Fruit fly (Drosophila melanogaster) Kc167 (cell line): Measurements from ENCODE around the gene CG12880.

ENCODE experiments used
- Myc ChIP-seq: fragments of >200 bp; optimal IDR thresholded peaks from 2 replicates; lab custom pipeline; 2017; ENCODE audit warnings: missing external identifiers
- Sin3A ChIP-seq: fragments of >200 bp; optimal IDR thresholded peaks from 2 replicates; lab custom pipeline; 2018; ENCODE audit warnings: missing external identifiers
- psq ChIP-seq: fragments of >200 bp; optimal IDR thresholded peaks from 2 replicates; lab custom pipeline; 2017; ENCODE audit warnings: missing external identifiers
- ttk ChIP-seq: sonication (Bioruptor generic); optimal IDR thresholded peaks from 2 replicates; lab custom pipeline; 2017; ENCODE audit warnings: missing external identifiers

DNA sequence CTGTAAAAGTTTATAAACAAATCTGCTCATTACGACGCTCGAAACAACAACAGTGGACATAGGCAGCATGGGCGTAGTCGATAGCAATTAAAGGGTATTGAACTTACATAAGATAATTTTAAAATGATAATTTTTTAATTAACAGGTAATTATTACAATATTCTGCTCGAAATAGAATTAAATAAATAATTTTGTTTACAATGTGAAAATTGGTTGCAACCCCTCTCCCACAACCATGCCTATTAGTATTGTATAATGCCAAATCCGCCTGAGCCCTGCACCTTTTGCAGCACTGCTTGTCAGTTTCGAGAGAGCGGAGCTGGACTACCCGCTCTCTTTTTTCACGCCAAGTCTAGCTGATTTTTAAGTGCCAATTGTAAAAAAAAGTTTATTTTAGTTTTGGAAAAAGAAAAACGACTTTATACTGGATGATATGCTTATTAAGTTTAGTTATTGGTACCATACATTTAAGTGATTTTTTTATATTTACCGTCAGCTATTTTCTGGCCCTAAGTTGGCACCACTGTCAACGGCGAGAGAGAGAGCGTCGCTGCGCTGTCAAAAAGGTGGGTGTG lies 49.7 kb upstream of the CG12880 start, which contains the start of the genes CG5611 and Mtl:
- no peak for TF ChIP-seq Sin3A
- TF ChIP-seq ttk (lab: Kevin White, UChicago), result no peak
- no peak for TF ChIP-seq psq (lab: Kevin White, UChicago)
- no peak for TF ChIP-seq Myc (lab: Kevin White, UChicago)
